Fruit fly (Drosophila melanogaster): ENCODE results near the gene Pak3.
A peak's percentile ranks its signal among the peaks of the same experiment; 100 is the strongest.

Pak3 gene

DNA sequence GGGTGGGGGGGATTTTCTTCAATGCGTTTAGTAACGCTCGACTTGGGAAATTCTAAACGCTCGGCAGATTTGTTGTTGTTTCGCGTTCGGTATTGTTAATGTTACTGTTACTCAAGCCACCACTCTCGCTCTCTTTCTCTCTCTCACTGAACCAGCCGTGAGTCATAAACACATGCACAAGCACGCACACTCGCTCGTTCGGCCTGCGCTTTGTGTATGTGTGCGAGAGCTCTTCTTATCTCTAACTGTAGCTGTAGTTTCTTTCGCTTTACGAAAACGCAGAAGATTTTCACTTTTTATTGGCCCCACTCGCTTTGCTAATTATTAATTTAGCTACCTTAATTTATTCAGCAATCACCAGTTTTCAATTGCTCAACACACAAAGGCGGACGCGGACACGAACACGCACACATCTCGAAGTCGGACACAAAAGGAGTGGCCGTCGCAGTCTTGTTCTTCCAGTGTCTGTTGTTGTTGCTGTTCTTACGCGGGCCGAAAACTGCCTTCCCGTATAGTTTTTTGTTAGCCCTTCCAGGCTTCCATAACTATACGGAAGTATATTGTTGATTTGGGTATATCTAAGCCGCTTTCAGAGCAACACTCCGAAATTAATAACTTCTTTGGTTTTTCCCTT is 550 bp downstream of the Pak3 start (continued):
- TF ChIP-seq emc (GFP tag; optimal IDR thresholded peaks at IDR 0.05): no peak
- peak; percentile 96 for TF ChIP-seq cg (GFP tag; optimal IDR thresholded peaks at IDR 0.05)
- TF ChIP-seq CG14710 (tag; optimal IDR thresholded peaks at IDR 0.05): no peak
- no peak for TF ChIP-seq CG7839 (tag; optimal IDR thresholded peaks at IDR 0.05)
- TF ChIP-seq CG12391 (tag; optimal IDR thresholded peaks at IDR 0.05): no peak
- no peak for TF ChIP-seq her (GFP tag; optimal IDR thresholded peaks at IDR 0.05)
- TF ChIP-seq Fer3 (tag; optimal IDR thresholded peaks at IDR 0.05): no peak
- no peak for TF ChIP-seq dati (GFP tag; IDR thresholded peaks at IDR 0.05)
- no peak for TF ChIP-seq CG2678 (tag; optimal IDR thresholded peaks at IDR 0.05)
- peak; percentile 83 for TF ChIP-seq Med (GFP tag)
- TF ChIP-seq crc (GFP tag; optimal IDR thresholded peaks at IDR 0.05): no peak
- TF ChIP-seq Ets97D (GFP tag; optimal IDR thresholded peaks at IDR 0.05): no peak
- no peak for TF ChIP-seq Hr51 (GFP tag; optimal IDR thresholded peaks at IDR 0.05)
- TF ChIP-seq vvl (GFP tag; IDR thresholded peaks at IDR 0.05): peak; percentile 52; the same call in 1 of the 2 replicates
- TF ChIP-seq Sry-β (GFP tag; optimal IDR thresholded peaks at IDR 0.05): no peak
- no peak for TF ChIP-seq CG4424 (GFP tag; optimal IDR thresholded peaks at IDR 0.05)
- TF ChIP-seq CG18476 (GFP tag; optimal IDR thresholded peaks at IDR 0.05): no peak
- no peak for TF ChIP-seq CG15696 (tag; optimal IDR thresholded peaks at IDR 0.05)
- no peak for TF ChIP-seq CG7928 (GFP tag; optimal IDR thresholded peaks at IDR 0.05)
- no peak for TF ChIP-seq Sox102F (GFP tag; optimal IDR thresholded peaks at IDR 0.05)
- no peak for TF ChIP-seq sd (tag; optimal IDR thresholded peaks at IDR 0.05)
- TF ChIP-seq ac (GFP tag; optimal IDR thresholded peaks at IDR 0.05): no peak
- TF ChIP-seq Dip2 (GFP tag; IDR thresholded peaks at IDR 0.05): no peak
- TF ChIP-seq sens-2 (GFP tag; IDR thresholded peaks at IDR 0.05): no peak
- no peak for TF ChIP-seq Gug (GFP tag; IDR thresholded peaks at IDR 0.05)
- TF ChIP-seq nerfin-2 (GFP tag; IDR thresholded peaks at IDR 0.05; ENCODE audit: partially characterized antibody): no peak
- TF ChIP-seq bab2 (GFP tag; optimal IDR thresholded peaks at IDR 0.05): no peak
- TF ChIP-seq MBD-R2 (GFP tag; IDR thresholded peaks at IDR 0.05): no peak
- no peak for TF ChIP-seq CG6254 (GFP tag; optimal IDR thresholded peaks at IDR 0.05)
- TF ChIP-seq ranshi (GFP tag; IDR thresholded peaks at IDR 0.05): no peak
- peak; percentile 90 for TF ChIP-seq kay (GFP tag; optimal IDR thresholded peaks at IDR 0.05)
- TF ChIP-seq CG9437 (GFP tag; optimal IDR thresholded peaks at IDR 0.05): no peak
- no peak for TF ChIP-seq H15 (GFP tag; IDR thresholded peaks at IDR 0.05)
- TF ChIP-seq Atf3 (GFP tag; optimal IDR thresholded peaks at IDR 0.05): no peak
- TF ChIP-seq CG11695 (GFP tag; IDR thresholded peaks at IDR 0.05): no peak
- no peak for TF ChIP-seq CG6791 (GFP tag; IDR thresholded peaks at IDR 0.05; ENCODE audit: partially characterized antibody)
- TF ChIP-seq pzg (GFP tag; optimal IDR thresholded peaks at IDR 0.05): no peak
- TF ChIP-seq stwl (tag; optimal IDR thresholded peaks at IDR 0.05): no peak
- TF ChIP-seq CTCF (GFP tag; optimal IDR thresholded peaks at IDR 0.05): no peak
- no peak for TF ChIP-seq Bdp1 (GFP tag; optimal IDR thresholded peaks at IDR 0.05)
- TF ChIP-seq lbe (GFP tag; optimal IDR thresholded peaks at IDR 0.05): no peak
- TF ChIP-seq Ets65A (GFP tag): peak; percentile 31
